Worm (Caenorhabditis elegans) whole organism, L4/young adult: ENCODE measurements around the gene gst-6.

Source experiments
- W03F9.2 ChIP-seq: fragments of 150-350 bp; optimal IDR thresholded peaks from 2 replicates; lab custom pipeline; 2014; ENCODE audit warnings: missing biosample characterization, missing genetic modification characterization
- dao-5 ChIP-seq: sonication (generic microtip); optimal IDR thresholded peaks from 2 replicates; lab custom pipeline; 2016; ENCODE audit warnings: missing genotype, missing genetic modification characterization, moderate library complexity, missing compliant biosample characterization
- him-1 ChIP-seq: sonication (generic microtip); optimal IDR thresholded peaks from 2 replicates; lab custom pipeline; 2016; ENCODE audit warnings: missing genotype, missing genetic modification reagents, missing genetic modification characterization, missing compliant biosample characterization

DNA sequence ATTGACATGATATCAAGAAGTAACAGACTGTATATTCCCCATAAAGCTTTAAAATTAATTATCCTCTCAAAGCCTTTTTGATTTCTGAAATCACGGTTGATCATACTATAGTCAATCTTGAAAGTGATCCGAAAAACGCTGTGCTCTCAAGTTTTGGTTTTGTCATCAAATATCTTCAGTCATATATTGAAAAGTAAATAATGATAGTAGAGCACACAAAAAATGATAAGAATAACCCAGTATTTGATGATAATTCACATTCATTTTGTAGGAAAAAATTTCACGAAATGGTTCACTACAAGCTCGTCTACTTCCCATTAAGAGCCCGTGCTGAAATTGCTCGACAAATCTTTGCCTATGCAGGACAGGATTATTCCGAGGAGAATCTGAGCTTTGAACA lies at the start of gene gst-6:
- no peak for TF ChIP-seq him-1
- no peak for TF ChIP-seq W03F9.2 (tag; lab: Kevin White, UChicago)
- TF ChIP-seq dao-5 (tag; lab: Kevin White, UChicago): no peak
